Worm (Caenorhabditis elegans) whole organism, L2 larva: ENCODE measurements around the gene Y49F6B.9.

Experiments used
- C34F6.9 ChIP-seq: fragments of 150-350 bp; optimal IDR thresholded peaks from 2 replicates; lab custom pipeline; 2014; ENCODE audit warnings: missing biosample characterization, missing genetic modification characterization
- R02D3.7 ChIP-seq: fragments of 150-350 bp; optimal IDR thresholded peaks from 2 replicates; lab custom pipeline; 2014; ENCODE audit warnings: missing biosample characterization, missing genetic modification characterization
- Y55F3AM.14 ChIP-seq: fragments of 200-800 bp; sonication (Bioruptor generic); optimal IDR thresholded peaks from 2 replicates; lab custom pipeline; 2018; ENCODE audit warnings: mild to moderate bottlenecking, missing genetic modification characterization, missing compliant biosample characterization
- ZK546.5 ChIP-seq: sonication (generic microtip); optimal IDR thresholded peaks from 2 replicates; lab custom pipeline; 2017; ENCODE audit warnings: missing biosample characterization, missing genetic modification characterization
- aly-2 ChIP-seq: fragments of 150-350 bp; optimal IDR thresholded peaks from 2 replicates; lab custom pipeline; 2014; ENCODE audit warnings: missing biosample characterization, missing genetic modification characterization
- blmp-1 ChIP-seq: sonication (generic microtip); optimal IDR thresholded peaks from 2 replicates; lab custom pipeline; 2017; ENCODE audit warnings: missing genetic modification characterization, mild to moderate bottlenecking, missing compliant biosample characterization, antibody characterized with exemption, moderate library complexity; ENCODE audit not compliant: insufficient read depth
- ceh-16 ChIP-seq: fragments of 150-350 bp; optimal IDR thresholded peaks from 2 replicates; lab custom pipeline; 2014; ENCODE audit warnings: missing biosample characterization, missing genetic modification characterization
- crh-2 ChIP-seq: sonication (generic microtip); optimal IDR thresholded peaks from 2 replicates; lab custom pipeline; 2017; ENCODE audit warnings: missing biosample characterization, missing genetic modification characterization
- elt-1 ChIP-seq: fragments of 150-350 bp; optimal IDR thresholded peaks from 2 replicates; lab custom pipeline; 2014; ENCODE audit warnings: missing biosample characterization, missing genetic modification characterization
- elt-3 ChIP-seq: sonication (generic microtip); optimal IDR thresholded peaks from 2 replicates; lab custom pipeline; 2017; ENCODE audit warnings: missing biosample characterization, missing genetic modification characterization
- lin-11 ChIP-seq: fragments of 150-350 bp; sonication (generic microtip); optimal IDR thresholded peaks from 2 replicates; lab custom pipeline; 2014; ENCODE audit warnings: missing biosample characterization, missing genetic modification characterization, inconsistent platforms, mixed read lengths
- lin-39 ChIP-seq: fragments of 150-350 bp; optimal IDR thresholded peaks from 2 replicates; lab custom pipeline; 2014; ENCODE audit warnings: missing biosample characterization, missing genetic modification reagents, missing genetic modification characterization
- lsy-2 ChIP-seq, 2 experiments: fragments of 150-350 bp in 1 of 2; sonication (generic microtip) in 1 of 2; optimal IDR thresholded peaks; 2 replicates each; lab custom pipeline; 2014 to 2017; ENCODE audit warnings: missing biosample characterization in 2 of 2, missing genetic modification characterization in 2 of 2
- mab-5 ChIP-seq: fragments of 150-350 bp; optimal IDR thresholded peaks from 2 replicates; lab custom pipeline; 2014; ENCODE audit warnings: missing biosample characterization, missing genetic modification characterization
- mbf-1 ChIP-seq: sonication (generic microtip); optimal IDR thresholded peaks from 2 replicates; lab custom pipeline; 2017; ENCODE audit warnings: missing biosample characterization, missing genetic modification characterization
- mdl-1 ChIP-seq, 2 experiments: fragments of 150-350 bp in 1 of 2; sonication (generic microtip) in 1 of 2; optimal IDR thresholded peaks; 2 replicates each; lab custom pipeline; 2017; ENCODE audit warnings: missing biosample characterization in 2 of 2, missing genetic modification characterization in 2 of 2
- nhr-10 ChIP-seq: sonication (generic microtip); optimal IDR thresholded peaks from 2 replicates; lab custom pipeline; 2017; ENCODE audit warnings: missing biosample characterization, missing genetic modification characterization
- nhr-12 ChIP-seq: fragments of 150-350 bp; optimal IDR thresholded peaks from 2 replicates; lab custom pipeline; 2014; ENCODE audit warnings: missing biosample characterization, missing genetic modification characterization
- nhr-129 ChIP-seq: fragments of 150-350 bp; optimal IDR thresholded peaks from 2 replicates; lab custom pipeline; 2014; ENCODE audit warnings: missing biosample characterization, missing genetic modification characterization
- nhr-21 ChIP-seq: fragments of 150-350 bp; optimal IDR thresholded peaks from 2 replicates; lab custom pipeline; 2014; ENCODE audit warnings: missing biosample characterization, missing genetic modification characterization
- nhr-23 ChIP-seq: fragments of 150-350 bp; optimal IDR thresholded peaks from 2 replicates; lab custom pipeline; 2014; ENCODE audit warnings: missing biosample characterization, missing genetic modification reagents, missing genetic modification characterization
- nhr-237 ChIP-seq: fragments of 150-350 bp; optimal IDR thresholded peaks from 2 replicates; lab custom pipeline; 2014; ENCODE audit warnings: missing biosample characterization, missing genetic modification characterization
- nhr-6 ChIP-seq: fragments of 150-350 bp; optimal IDR thresholded peaks from 2 replicates; lab custom pipeline; 2014; ENCODE audit warnings: missing biosample characterization, missing genetic modification characterization
- nhr-77 ChIP-seq: fragments of 150-350 bp; optimal IDR thresholded peaks from 2 replicates; lab custom pipeline; 2014; ENCODE audit warnings: missing biosample characterization, missing genetic modification characterization
- peb-1 ChIP-seq: fragments of 150-350 bp; optimal IDR thresholded peaks from 2 replicates; lab custom pipeline; 2014; ENCODE audit warnings: missing biosample characterization, missing genetic modification characterization
- sem-4 ChIP-seq: fragments of 150-350 bp; optimal IDR thresholded peaks from 2 replicates; lab custom pipeline; 2014; ENCODE audit warnings: missing biosample characterization, missing genetic modification reagents, missing genetic modification characterization
- skn-1 ChIP-seq: sonication (generic microtip); optimal IDR thresholded peaks from 2 replicates; lab custom pipeline; 2017; ENCODE audit warnings: missing biosample characterization, missing genetic modification characterization
- sma-3 ChIP-seq: sonication (generic microtip); optimal IDR thresholded peaks from 2 replicates; lab custom pipeline; 2016; ENCODE audit warnings: missing genetic modification reagents, missing genetic modification characterization, missing compliant biosample characterization
- sma-9 ChIP-seq, 2 experiments: fragments of 150-350 bp in 1 of 2; sonication (generic microtip) in 1 of 2; optimal IDR thresholded peaks; 2 replicates each; lab custom pipeline; 2014 to 2016; ENCODE audit warnings: missing genetic modification characterization in 2 of 2, mild to moderate bottlenecking in 1 of 2, missing biosample characterization in 1 of 2, missing compliant biosample characterization in 1 of 2, missing genetic modification reagents in 1 of 2, moderate library complexity in 1 of 2
- snpc-4 ChIP-seq: fragments of 150-350 bp; optimal IDR thresholded peaks from 2 replicates; lab custom pipeline; 2014; ENCODE audit warnings: missing biosample characterization, missing genetic modification characterization
- unc-55 ChIP-seq: fragments of 150-350 bp; sonication (generic microtip); optimal IDR thresholded peaks from 3 replicates; lab custom pipeline; 2014; ENCODE audit warnings: missing biosample characterization, missing genetic modification reagents, missing genetic modification characterization
- zag-1 ChIP-seq: fragments of 150-350 bp; optimal IDR thresholded peaks from 2 replicates; lab custom pipeline; 2014; ENCODE audit warnings: missing biosample characterization, missing genetic modification characterization
- ztf-1 ChIP-seq: fragments of 200-800 bp; sonication (Bioruptor generic); conservative IDR thresholded peaks from 2 replicates; pipeline ENCODE4 v1.3.6; 2022; ENCODE audit warnings: missing genetic modification characterization, missing compliant biosample characterization
- ztf-11 ChIP-seq: sonication (generic microtip); optimal IDR thresholded peaks from 2 replicates; lab custom pipeline; 2017; ENCODE audit warnings: missing biosample characterization, missing genetic modification characterization
- ztf-4 ChIP-seq: fragments of 150-350 bp; optimal IDR thresholded peaks from 2 replicates; lab custom pipeline; 2014; ENCODE audit warnings: missing biosample characterization, missing genetic modification characterization

The Y49F6B.9 gene

ce11 chrII:3460048-3460447, 39.1 kb downstream of the Y49F6B.9 start, which contains the start of gene C16C8.7:
Gene C16C8.7, minus strand, starts transcription at chrII:3460148.
- no peak for TF ChIP-seq Y55F3AM.14 (GFP tag; lab: Kevin White, UChicago)
- TF ChIP-seq ceh-16 (tag; lab: Kevin White, UChicago), result no peak
- no peak for TF ChIP-seq mdl-1 (tag; optimal IDR thresholded peaks at IDR 0.05; lab: Kevin White, UChicago)
- no peak for TF ChIP-seq sma-3 (GFP tag; lab: Kevin White, UChicago)
- TF ChIP-seq sem-4 (tag; lab: Kevin White, UChicago), result no peak
- TF ChIP-seq peb-1 (tag; lab: Kevin White, UChicago), result no peak
- TF ChIP-seq elt-3 (tag; lab: Kevin White, UChicago), result no peak
- TF ChIP-seq R02D3.7 (tag; lab: Kevin White, UChicago), result no peak
- no peak for TF ChIP-seq nhr-23 (tag; lab: Kevin White, UChicago)

ce11 chrII:3459199-3459598, 40.0 kb downstream of the Y49F6B.9 start:
- TF ChIP-seq blmp-1 (tag; lab: Kevin White, UChicago) (no peak), zag-1 (tag; lab: Kevin White, UChicago) (no peak), nhr-129 (tag; lab: Kevin White, UChicago) (no peak), crh-2 (no peak), nhr-10 (tag; lab: Kevin White, UChicago) (no peak), ztf-11 (tag; lab: Kevin White, UChicago) (no peak), lsy-2 (tag; optimal IDR thresholded peaks at IDR 0.05; lab: Kevin White, UChicago) (no peak), ztf-4 (tag; lab: Kevin White, UChicago) (no peak), lin-39 (tag; lab: Kevin White, UChicago) (no peak)

- TF ChIP-seq ceh-16 (tag; lab: Kevin White, UChicago) (no peak), ZK546.5 (no peak)
Measured at ce11 chrII:3458209-3458608, 41.0 kb downstream of the Y49F6B.9 start, which contains the start of the genes C16C8.26 and C16C8.19. Gene C16C8.26, minus strand, starts transcription at chrII:3458309. Gene C16C8.19, plus strand, starts transcription at chrII:3458487.

- TF ChIP-seq nhr-129 (tag; lab: Kevin White, UChicago) (no peak), nhr-21 (tag; lab: Kevin White, UChicago) (no peak), sma-9 (GFP tag; optimal IDR thresholded peaks at IDR 0.05; lab: Kevin White, UChicago) (no peak), sma-9 (tag; optimal IDR thresholded peaks at IDR 0.05; lab: Kevin White, UChicago) (no peak), peb-1 (tag; lab: Kevin White, UChicago) (no peak), lin-11 (tag; lab: Kevin White, UChicago) (no peak), sem-4 (tag; lab: Kevin White, UChicago) (no peak), zag-1 (tag; lab: Kevin White, UChicago) (no peak), blmp-1 (tag; lab: Kevin White, UChicago) (no peak), mab-5 (no peak), unc-55 (no peak), ztf-1 (GFP tag; lab: Robert Waterston, UW) (no peak), nhr-6 (no peak), ceh-16 (tag; lab: Kevin White, UChicago) (no peak), nhr-23 (tag; lab: Kevin White, UChicago) (no peak), sma-3 (GFP tag; lab: Kevin White, UChicago) (no peak), nhr-12 (tag; lab: Kevin White, UChicago) (no peak)
Measured at ce11 chrII:3453521-3453920, 45.7 kb downstream of the Y49F6B.9 start, which contains the start of gene C16C8.11. Gene C16C8.11, plus strand, starts transcription at chrII:3453708.

- TF ChIP-seq sma-3 (GFP tag; lab: Kevin White, UChicago) (no peak), aly-2 (tag; lab: Kevin White, UChicago) (no peak), nhr-23 (tag; lab: Kevin White, UChicago) (no peak), nhr-77 (no peak), nhr-129 (tag; lab: Kevin White, UChicago) (no peak), mab-5 (no peak), mdl-1 (tag; optimal IDR thresholded peaks at IDR 0.05; lab: Kevin White, UChicago) (no peak), mbf-1 (tag; lab: Kevin White, UChicago) (no peak), C34F6.9 (no peak), nhr-237 (tag; lab: Kevin White, UChicago) (no peak), peb-1 (tag; lab: Kevin White, UChicago) (no peak), elt-1 (no peak), elt-3 (tag; lab: Kevin White, UChicago) (no peak), skn-1 (tag; lab: Kevin White, UChicago) (no peak), snpc-4 (tag; lab: Kevin White, UChicago) (no peak), unc-55 (no peak)
Measured at ce11 chrII:3452421-3452820, 46.8 kb downstream of the Y49F6B.9 start, which contains the start of gene C16C8.12. Gene C16C8.12, plus strand, starts transcription at chrII:3452721.
